Worm (Caenorhabditis elegans): ENCODE measurements around the gene C17C3.3.

DNA sequence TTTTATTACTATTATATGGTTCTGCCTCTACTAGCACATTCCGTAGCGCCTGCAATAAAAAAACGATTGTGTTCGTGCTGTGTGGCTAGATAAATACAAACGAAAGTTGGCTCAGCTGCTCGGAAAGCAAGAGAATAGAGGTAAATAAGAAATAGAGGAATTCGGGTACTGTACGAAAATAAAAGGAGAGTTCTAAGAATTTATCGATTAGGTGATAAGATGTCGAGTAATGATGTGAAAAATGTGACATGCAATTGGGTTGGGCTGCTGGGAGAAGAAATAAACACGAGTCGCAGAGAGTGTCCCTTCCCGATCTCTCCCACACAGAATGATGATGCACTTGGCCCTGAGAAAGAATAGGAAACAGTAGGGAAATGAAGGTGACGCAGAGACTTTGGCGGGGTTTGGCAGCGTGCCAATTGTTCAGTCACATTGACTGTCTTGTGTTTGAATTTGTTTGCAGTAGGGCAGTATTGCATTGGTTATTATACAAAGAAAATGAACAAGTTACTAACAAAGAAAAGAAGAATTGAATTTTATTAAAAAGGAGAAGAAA is 31.9 kb downstream of the C17C3.3 start, which contains the start of gene cdc-14:
- peak in 1 of 2 experiments; percentile 87 for TF ChIP-seq mdl-1 (tag; optimal IDR thresholded peaks at IDR 0.05)
- TF ChIP-seq lin-39 (tag; optimal IDR thresholded peaks at IDR 0.05) = peak; percentile 8
- no peak for TF ChIP-seq ztf-11 (tag; optimal IDR thresholded peaks at IDR 0.05)
- no peak for TF ChIP-seq nhr-12 (tag; optimal IDR thresholded peaks at IDR 0.05)
- no peak for TF ChIP-seq C04F5.9 (tag; optimal IDR thresholded peaks at IDR 0.05)
